Worm (Caenorhabditis elegans) whole organism, L4/young adult: ENCODE results near the gene wee-1.1.

ENCODE experiments used
- W03F9.2 ChIP-seq: fragments of 150-350 bp; optimal IDR thresholded peaks from 2 replicates; lab custom pipeline; 2014; ENCODE audit warnings: missing biosample characterization, missing genetic modification characterization
- dao-5 ChIP-seq: sonication (generic microtip); optimal IDR thresholded peaks from 2 replicates; lab custom pipeline; 2016; ENCODE audit warnings: missing genotype, missing genetic modification characterization, moderate library complexity, missing compliant biosample characterization
- him-1 ChIP-seq: sonication (generic microtip); optimal IDR thresholded peaks from 2 replicates; lab custom pipeline; 2016; ENCODE audit warnings: missing genotype, missing genetic modification reagents, missing genetic modification characterization, missing compliant biosample characterization

ce11 chrII:9575670-9576069 is 7.7 kb downstream of the wee-1.1 start, which contains the start of gene exc-7:
- no peak for TF ChIP-seq him-1 (tag; lab: Kevin White, UChicago)
- TF ChIP-seq W03F9.2 (tag; lab: Kevin White, UChicago) = no peak
- TF ChIP-seq dao-5 (tag; lab: Kevin White, UChicago) = no peak
